Worm (Caenorhabditis elegans): ENCODE results near the gene F35B12.10.

- no peak for TF ChIP-seq ztf-4 (tag; optimal IDR thresholded peaks at IDR 0.05)
- no peak for TF ChIP-seq sox-4 (tag; optimal IDR thresholded peaks at IDR 0.05)
- TF ChIP-seq blmp-1 (tag; optimal IDR thresholded peaks at IDR 0.05), result no peak
- no peak for TF ChIP-seq tbx-2 (tag; optimal IDR thresholded peaks at IDR 0.05)
- no peak for TF ChIP-seq snpc-4 (tag; optimal IDR thresholded peaks at IDR 0.05)
These were observed 23.8 kb downstream of the F35B12.10 start for ce11 chrV:11605227-11605626.
